Worm (Caenorhabditis elegans): ENCODE data around the gene ZK1248.5.

ZK1248.5 gene

DNA sequence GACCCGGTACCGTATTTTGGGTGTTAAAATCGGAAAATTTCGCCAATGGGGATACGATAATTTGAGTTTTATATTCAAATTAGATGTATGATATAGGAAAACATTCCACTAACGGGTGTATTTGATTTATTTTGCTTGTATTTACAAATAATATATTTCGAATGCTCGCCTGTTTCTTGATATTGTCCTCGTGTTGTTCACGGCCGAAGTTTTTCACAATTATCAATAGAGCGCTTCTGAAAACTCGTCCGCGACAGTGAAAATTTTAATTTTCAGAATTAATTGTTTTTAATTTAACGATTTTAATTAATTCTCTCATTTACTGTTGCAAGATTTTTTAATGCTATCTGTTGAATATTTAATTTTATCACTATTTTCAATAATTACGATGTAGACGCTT is 9.3 kb downstream of the ZK1248.5 start (continued):
- TF ChIP-seq sox-4 (tag; optimal IDR thresholded peaks at IDR 0.05) (peak; percentile 35), lin-13 (GFP tag; optimal IDR thresholded peaks at IDR 0.05) (peak; percentile 12), ceh-63 (GFP tag; optimal IDR thresholded peaks at IDR 0.05) (no peak), lin-35 (GFP tag; optimal IDR thresholded peaks at IDR 0.05) (peak; percentile 9 to 69), lin-14 (GFP tag; optimal IDR thresholded peaks at IDR 0.05) (peak; percentile 65), nhr-12 (tag; optimal IDR thresholded peaks at IDR 0.05) (no peak), xbp-1 (tag; optimal IDR thresholded peaks at IDR 0.05) (peak; percentile 41)

DNA sequence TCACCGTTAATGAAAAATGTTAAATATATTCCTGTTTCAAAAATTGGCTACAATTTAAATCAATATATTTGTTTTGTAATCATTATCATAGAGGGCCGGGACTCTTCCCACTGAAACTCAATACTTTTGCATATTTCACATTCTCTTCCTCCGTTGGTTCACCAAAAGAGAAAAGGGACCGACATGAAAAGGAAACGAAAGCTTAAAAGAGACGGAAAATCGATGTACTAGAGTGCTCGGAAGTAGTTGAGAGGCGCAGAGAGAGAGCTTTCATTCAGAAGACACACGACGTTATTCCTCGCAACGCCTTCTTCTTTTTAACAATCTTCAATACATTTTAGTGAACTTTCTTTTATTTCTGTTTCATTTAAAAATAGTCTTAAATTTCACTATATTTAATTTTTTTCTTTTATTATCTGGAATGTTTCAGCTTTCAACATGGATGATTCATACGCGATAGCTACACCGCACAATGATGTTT is 10.0 kb downstream of the ZK1248.5 start, which contains the start of gene ehs-1:
TSS of gene ehs-1 (plus strand) at position 431 of the 481 bp plus-strand sequence.
- TF ChIP-seq hlh-17 (GFP tag; optimal IDR thresholded peaks at IDR 0.05; ENCODE audit: borderline replicate concordance) (no peak), lin-14 (GFP tag; optimal IDR thresholded peaks at IDR 0.05) (peak; percentile 71), ceh-82 (tag; optimal IDR thresholded peaks at IDR 0.05) (peak in 2 of 3 experiments; percentile 21 to 49), nhr-85 (tag) (no peak), mef-2 (tag; optimal IDR thresholded peaks at IDR 0.05) (no peak), nhr-47 (tag; optimal IDR thresholded peaks at IDR 0.05) (no peak), fkh-10 (GFP tag; optimal IDR thresholded peaks at IDR 0.05) (peak; percentile 29)

DNA sequence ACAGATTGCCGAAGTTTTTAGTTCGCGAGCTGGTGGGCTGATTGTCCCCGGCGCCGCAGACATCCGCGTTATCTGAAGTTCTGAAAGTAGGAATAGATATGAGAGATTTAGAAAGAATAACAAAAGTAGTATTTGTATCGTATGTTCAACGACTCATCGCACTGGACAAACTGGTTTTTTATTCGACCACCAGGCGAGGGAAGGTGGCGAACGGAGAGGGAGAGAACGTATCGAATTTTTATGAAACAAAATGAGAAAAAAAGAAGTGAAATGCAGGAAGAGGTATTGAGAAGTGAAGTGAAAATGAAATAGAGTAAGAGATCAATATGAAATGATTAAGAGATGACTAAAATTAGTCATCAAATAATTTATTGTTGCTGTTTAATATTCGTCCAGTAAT is 17.1 kb downstream of the ZK1248.5 start, which contains the start of gene tbc-2:
TSS of gene tbc-2 (minus strand) at position 80 of the 400 bp plus-strand sequence.
- TF ChIP-seq grh-1 (GFP tag; IDR thresholded peaks at IDR 0.05), result peak; percentile 30; the same call in 1 of the 2 replicates
- no peak for TF ChIP-seq fkh-4 (tag; optimal IDR thresholded peaks at IDR 0.05; ENCODE audit: borderline replicate concordance)
- TF ChIP-seq lin-14 (GFP tag; optimal IDR thresholded peaks at IDR 0.05), result peak; percentile 51
- TF ChIP-seq ceh-90 (tag; optimal IDR thresholded peaks at IDR 0.05), result no peak
- no peak for TF ChIP-seq nhr-237 (tag; optimal IDR thresholded peaks at IDR 0.05)
- TF ChIP-seq elt-3 (tag; optimal IDR thresholded peaks at IDR 0.05), result peak in 1 of 6 experiments; percentile 36
- TF ChIP-seq Y116A8C.19 (tag; optimal IDR thresholded peaks at IDR 0.05; ENCODE audit: borderline replicate concordance), result no peak
- peak; percentile 74 for TF ChIP-seq blmp-1 (tag; optimal IDR thresholded peaks at IDR 0.05)

DNA sequence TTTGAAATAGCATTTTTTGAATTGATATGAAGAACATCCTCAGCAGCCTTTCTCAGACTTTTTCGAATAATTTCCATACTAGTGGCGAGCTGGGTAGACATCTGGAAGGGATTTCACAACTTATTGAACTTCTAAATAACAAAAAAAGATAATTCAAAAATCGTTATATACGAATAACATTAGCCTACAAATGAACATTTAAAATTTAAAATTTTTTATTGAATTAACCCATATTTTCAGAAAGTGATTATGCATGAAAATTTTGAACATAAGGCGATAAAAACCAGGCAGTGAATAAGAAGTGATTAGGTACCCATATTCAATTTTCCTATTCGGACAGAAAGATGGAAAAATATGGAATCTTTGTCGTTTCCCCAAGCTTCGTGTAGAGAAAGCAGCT is 18.2 kb downstream of the ZK1248.5 start, which contains the start of gene ZK1248.11:
TSS of gene ZK1248.11 (minus strand) at position 101 of the 400 bp plus-strand sequence.
- no peak for TF ChIP-seq nhr-28 (tag; optimal IDR thresholded peaks at IDR 0.05)
- TF ChIP-seq ceh-88 (GFP tag; IDR thresholded peaks at IDR 0.05), result no peak
- TF ChIP-seq egl-27 (tag; optimal IDR thresholded peaks at IDR 0.05), result no peak
- no peak for TF ChIP-seq unc-130 (tag; optimal IDR thresholded peaks at IDR 0.05)
- TF ChIP-seq ceh-8 (GFP tag; optimal IDR thresholded peaks at IDR 0.05), result no peak
- TF ChIP-seq nhr-19 (GFP tag; conservative IDR thresholded peaks at IDR 0.05), result no peak
- TF ChIP-seq ama-1 (optimal IDR thresholded peaks at IDR 0.05), result no peak

DNA sequence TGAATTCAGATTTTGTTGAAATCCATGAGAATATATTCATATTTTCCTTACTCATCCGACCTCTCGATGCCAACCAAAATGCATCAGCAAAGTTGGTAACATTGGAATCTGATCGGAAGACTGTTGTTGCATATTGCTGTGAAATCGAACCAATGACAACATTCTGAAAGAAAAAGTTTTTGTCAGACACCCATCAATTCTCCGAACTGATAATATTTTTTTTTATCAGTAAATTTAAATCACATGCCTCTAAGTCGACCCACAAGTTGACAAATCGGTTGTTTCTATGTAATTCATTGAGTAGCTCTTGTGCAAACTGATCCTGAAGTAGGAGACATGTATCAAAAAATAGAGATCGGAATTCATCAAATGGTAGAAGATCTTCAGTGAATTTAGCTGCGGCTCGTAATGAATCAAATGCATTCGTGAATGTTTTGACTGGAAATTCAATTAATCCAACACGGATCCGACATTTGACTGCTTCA is 19.7 kb downstream of the ZK1248.5 start, which contains the start of gene col-74:
TSS of gene col-74 (plus strand) at position 435 of the 485 bp plus-strand sequence.
- TF ChIP-seq tbx-2 (tag; optimal IDR thresholded peaks at IDR 0.05) (no peak), elt-2 (tag; optimal IDR thresholded peaks at IDR 0.05) (peak; percentile 55)

DNA sequence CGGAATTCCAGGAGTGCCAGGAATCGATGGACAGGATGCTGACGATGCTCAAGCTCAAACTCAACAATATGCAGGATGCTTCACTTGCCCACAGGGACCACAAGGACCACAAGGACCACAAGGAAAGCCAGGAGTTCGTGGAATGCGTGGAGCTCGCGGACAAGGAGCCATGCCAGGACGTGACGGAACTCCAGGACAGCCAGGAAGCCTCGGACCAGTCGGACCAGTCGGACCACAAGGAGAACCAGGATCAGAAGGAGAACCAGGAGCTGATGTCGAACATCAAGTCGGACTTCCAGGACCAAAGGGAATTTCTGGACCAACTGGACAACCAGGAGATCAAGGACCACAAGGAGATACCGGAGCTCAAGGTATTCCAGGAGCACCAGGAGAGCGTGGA is 21.1 kb downstream of the ZK1248.5 start:
- TF ChIP-seq unc-130 (tag; optimal IDR thresholded peaks at IDR 0.05) (no peak), hlh-4 (tag; optimal IDR thresholded peaks at IDR 0.05) (no peak), dpl-1 (GFP tag; optimal IDR thresholded peaks at IDR 0.05) (no peak), nhr-71 (tag; optimal IDR thresholded peaks at IDR 0.05) (no peak), snpc-4 (tag; optimal IDR thresholded peaks at IDR 0.05) (no peak), C16A3.4 (tag; optimal IDR thresholded peaks at IDR 0.05) (no peak), nhr-90 (tag; optimal IDR thresholded peaks at IDR 0.05; ENCODE audit: poor library complexity) (no peak), fkh-4 (tag; optimal IDR thresholded peaks at IDR 0.05; ENCODE audit: borderline replicate concordance) (no peak)
